Fruit fly (Drosophila melanogaster) whole organism, embryonic: ENCODE data around the gene CG32751.

ENCODE experiments used
- ATbp ChIP-seq: fragments of 200-800 bp; sonication (Bioruptor generic); optimal IDR thresholded peaks from 2 replicates; lab custom pipeline; 2017; ENCODE audit warnings: missing biosample characterization, mild to moderate bottlenecking, missing genetic modification characterization, missing genetic modification reagents
- Adf1 ChIP-seq: fragments of 200-800 bp; sonication (Bioruptor generic); IDR thresholded peaks from 2 replicates; pipeline ENCODE4 v1.3.6; 2022; ENCODE audit warnings: missing biosample characterization, missing genetic modification characterization
- Antp ChIP-seq: fragments of 200-800 bp; sonication (Bioruptor generic); optimal IDR thresholded peaks from 3 replicates; lab custom pipeline; 2016; ENCODE audit warnings: missing biosample characterization, missing genetic modification characterization
- Atf6 ChIP-seq: fragments of 200-800 bp; sonication (Bioruptor generic); IDR thresholded peaks from 2 replicates; pipeline ENCODE4 v1.3.6; 2022; ENCODE audit warnings: missing biosample characterization, missing genetic modification characterization
- Blimp-1 ChIP-seq: fragments of 200-800 bp; sonication (Bioruptor generic); optimal IDR thresholded peaks from 3 replicates; lab custom pipeline; 2018; ENCODE audit warnings: missing biosample characterization, missing genetic modification characterization, mild to moderate bottlenecking, moderate library complexity, missing genetic modification reagents
- CG11247 ChIP-seq: fragments of 200-800 bp; sonication (Bioruptor generic); IDR thresholded peaks from 2 replicates; pipeline ENCODE4 v1.3.6; 2022; ENCODE audit warnings: missing biosample characterization, missing genetic modification characterization
- CG11398 ChIP-seq: fragments of 200-800 bp; sonication (Bioruptor generic); optimal IDR thresholded peaks from 2 replicates; lab custom pipeline; 2016; ENCODE audit warnings: missing biosample characterization, missing genetic modification characterization
- CG12744 ChIP-seq: fragments of 200-800 bp; sonication (Bioruptor generic); optimal IDR thresholded peaks from 2 replicates; lab custom pipeline; 2016; ENCODE audit warnings: missing biosample characterization, missing genetic modification characterization
- CG13424 ChIP-seq: fragments of 200-800 bp; sonication (Bioruptor generic); optimal IDR thresholded peaks from 2 replicates; lab custom pipeline; 2019; ENCODE audit warnings: missing biosample characterization, mild to moderate bottlenecking, missing genetic modification characterization, moderate library complexity
- CG14667 ChIP-seq: fragments of 200-800 bp; sonication (Bioruptor generic); IDR thresholded peaks from 2 replicates; pipeline ENCODE4 v1.3.6; 2022; ENCODE audit warnings: missing biosample characterization, missing genetic modification characterization
- CG18599 ChIP-seq: fragments of 200-800 bp; sonication (Bioruptor generic); optimal IDR thresholded peaks from 3 replicates; lab custom pipeline; 2017; ENCODE audit warnings: missing biosample characterization, missing genetic modification characterization, mild to moderate bottlenecking, moderate library complexity, missing genetic modification reagents
- CG2120 ChIP-seq: fragments of 200-800 bp; sonication (Bioruptor generic); optimal IDR thresholded peaks from 3 replicates; lab custom pipeline; 2016; ENCODE audit warnings: missing biosample characterization, missing genetic modification characterization
- CG2678 ChIP-seq: fragments of 200-800 bp; sonication (Bioruptor generic); optimal IDR thresholded peaks from 3 replicates; lab custom pipeline; 2019; ENCODE audit warnings: missing biosample characterization, mild to moderate bottlenecking, missing genetic modification characterization, moderate library complexity
- CG32532 ChIP-seq: fragments of 200-800 bp; sonication (Bioruptor generic); IDR thresholded peaks from 2 replicates; pipeline ENCODE4 v1.3.6; 2022; ENCODE audit warnings: missing biosample characterization, missing genetic modification characterization
- CG3838 ChIP-seq: fragments of 200-800 bp; sonication (Bioruptor generic); optimal IDR thresholded peaks from 3 replicates; lab custom pipeline; 2016; ENCODE audit warnings: missing biosample characterization, missing genetic modification characterization
- CG4730 ChIP-seq: fragments of 200-800 bp; sonication (Bioruptor generic); IDR thresholded peaks from 2 replicates; pipeline ENCODE4 v1.3.6; 2022; ENCODE audit warnings: missing biosample characterization, missing genetic modification characterization
- CG8765 ChIP-seq: fragments of 200-800 bp; sonication (Bioruptor generic); IDR thresholded peaks from 2 replicates; pipeline ENCODE4 v1.3.6; 2022; ENCODE audit warnings: missing biosample characterization, missing genetic modification characterization
- Dbx ChIP-seq: fragments of 200-800 bp; sonication (Bioruptor generic); IDR thresholded peaks from 3 replicates; pipeline ENCODE4 v1.3.6; 2022; ENCODE audit warnings: missing biosample characterization, missing genetic modification characterization
- Deaf1 ChIP-seq: fragments of 200-800 bp; optimal IDR thresholded peaks from 3 replicates; lab custom pipeline; 2019; ENCODE audit warnings: missing biosample characterization, mild to moderate bottlenecking, missing genetic modification characterization, moderate library complexity
- Dref ChIP-seq: fragments of 200-800 bp; sonication (Bioruptor generic); IDR thresholded peaks from 2 replicates; pipeline ENCODE4 v1.3.6; 2022; ENCODE audit warnings: missing biosample characterization, missing genetic modification characterization
- Fer1 ChIP-seq: fragments of 200-800 bp; sonication (Bioruptor generic); optimal IDR thresholded peaks from 2 replicates; lab custom pipeline; 2017; ENCODE audit warnings: missing biosample characterization, mild to moderate bottlenecking, missing genetic modification characterization
- HLH4C ChIP-seq: fragments of 200-800 bp; sonication (Bioruptor generic); IDR thresholded peaks from 3 replicates; pipeline ENCODE4 v1.3.6; 2022; ENCODE audit warnings: missing biosample characterization, missing genetic modification characterization; ENCODE audit not compliant: partially characterized antibody
- Hand ChIP-seq: fragments of 200-800 bp; sonication (Bioruptor generic); optimal IDR thresholded peaks from 2 replicates; lab custom pipeline; 2017; ENCODE audit warnings: mild to moderate bottlenecking, missing biosample characterization, missing genetic modification reagents, missing genetic modification characterization
- Hey ChIP-seq: fragments of 200-800 bp; sonication (Bioruptor generic); optimal IDR thresholded peaks from 3 replicates; lab custom pipeline; 2018; ENCODE audit warnings: missing biosample characterization, mild to moderate bottlenecking, missing genetic modification characterization
- Hmr ChIP-seq: fragments of 200-800 bp; sonication (Bioruptor generic); optimal IDR thresholded peaks from 3 replicates; lab custom pipeline; 2017; ENCODE audit warnings: mild to moderate bottlenecking, missing biosample characterization, missing genetic modification reagents, missing genetic modification characterization
- Lhr ChIP-seq: fragments of 200-800 bp; sonication (Bioruptor generic); optimal IDR thresholded peaks from 3 replicates; lab custom pipeline; 2017; ENCODE audit warnings: mild to moderate bottlenecking, missing biosample characterization, missing genetic modification reagents, missing genetic modification characterization
- Mes4 ChIP-seq: fragments of 200-800 bp; sonication (Bioruptor generic); optimal IDR thresholded peaks from 2 replicates; lab custom pipeline; 2016; ENCODE audit warnings: missing biosample characterization, missing genetic modification characterization
- Rx ChIP-seq: fragments of 200-800 bp; sonication (Bioruptor generic); IDR thresholded peaks from 2 replicates; pipeline ENCODE4 v1.3.6; 2022; ENCODE audit warnings: missing biosample characterization, missing genetic modification characterization
- Side ChIP-seq: fragments of 200-800 bp; sonication (Bioruptor generic); optimal IDR thresholded peaks from 2 replicates; lab custom pipeline; 2016; ENCODE audit warnings: missing biosample characterization, missing genetic modification characterization
- chm ChIP-seq: fragments of 200-800 bp; sonication (Bioruptor generic); IDR thresholded peaks from 2 replicates; pipeline ENCODE4 v1.3.6; 2022; ENCODE audit warnings: missing biosample characterization, missing genetic modification characterization
- crc ChIP-seq: fragments of 200-800 bp; sonication (Bioruptor generic); optimal IDR thresholded peaks from 2 replicates; lab custom pipeline; 2016; ENCODE audit warnings: missing biosample characterization, missing genetic modification characterization
- crp ChIP-seq, 2 experiments: fragments of 200-800 bp; sonication (Bioruptor generic); optimal IDR thresholded peaks; 2 replicates in 1 of 2; 3 replicates in 1 of 2; lab custom pipeline; 2017; ENCODE audit warnings: missing biosample characterization in 2 of 2, missing genetic modification characterization in 2 of 2, mild to moderate bottlenecking in 1 of 2, moderate library complexity in 1 of 2
- da ChIP-seq: fragments of 200-800 bp; sonication (Bioruptor generic); optimal IDR thresholded peaks from 2 replicates; lab custom pipeline; 2016; ENCODE audit warnings: missing biosample characterization, missing genetic modification characterization
- dysf ChIP-seq: fragments of 200-800 bp; sonication (Bioruptor generic); IDR thresholded peaks from 3 replicates; pipeline ENCODE4 v1.3.6; 2022; ENCODE audit warnings: missing biosample characterization, missing genetic modification characterization
- ems ChIP-seq: fragments of 200-800 bp; sonication (Bioruptor generic); optimal IDR thresholded peaks from 3 replicates; lab custom pipeline; 2016; ENCODE audit warnings: missing biosample characterization, missing genetic modification characterization
- en ChIP-seq: fragments of 200-800 bp; sonication (Bioruptor generic); optimal IDR thresholded peaks from 2 replicates; lab custom pipeline; 2016; ENCODE audit warnings: missing biosample characterization, missing genetic modification characterization
- eyg ChIP-seq: fragments of 200-800 bp; sonication (Bioruptor generic); optimal IDR thresholded peaks from 3 replicates; lab custom pipeline; 2016; ENCODE audit warnings: missing biosample characterization, missing genetic modification characterization
- gem ChIP-seq: fragments of 200-800 bp; sonication (Bioruptor generic); optimal IDR thresholded peaks from 2 replicates; lab custom pipeline; 2019; ENCODE audit warnings: missing biosample characterization, mild to moderate bottlenecking, missing genetic modification characterization, moderate library complexity
- grau ChIP-seq: fragments of 200-800 bp; optimal IDR thresholded peaks from 3 replicates; lab custom pipeline; 2019; ENCODE audit warnings: missing biosample characterization, mild to moderate bottlenecking, missing genetic modification characterization, moderate library complexity
- hb ChIP-seq: fragments of 200-800 bp; sonication (Bioruptor generic); IDR thresholded peaks from 3 replicates; pipeline ENCODE4 v1.3.6; 2022; ENCODE audit warnings: missing biosample characterization, missing genetic modification characterization; ENCODE audit not compliant: partially characterized antibody
- nau ChIP-seq: fragments of 200-800 bp; sonication (Bioruptor generic); optimal IDR thresholded peaks from 3 replicates; lab custom pipeline; 2017; ENCODE audit warnings: missing biosample characterization, mild to moderate bottlenecking, missing genetic modification characterization, missing genetic modification reagents
- nmo ChIP-seq: fragments of 200-800 bp; sonication (Bioruptor generic); optimal IDR thresholded peaks from 2 replicates; lab custom pipeline; 2018; ENCODE audit warnings: missing biosample characterization, mild to moderate bottlenecking, missing genetic modification characterization, moderate library complexity
- p53 ChIP-seq: fragments of 200-800 bp; sonication (Bioruptor generic); optimal IDR thresholded peaks from 2 replicates; lab custom pipeline; 2016; ENCODE audit warnings: missing biosample characterization, missing genetic modification characterization
- prd ChIP-seq, 3 experiments: fragments of >200 bp in 2 of 3; fragments of 200-800 bp in 1 of 3; sonication (Bioruptor generic) in 1 of 3; optimal IDR thresholded peaks in 2 of 3; IDR thresholded peaks in 1 of 3; 2 replicates in 2 of 3; 3 replicates in 1 of 3; pipeline versions ENCODE4 v1.3.6 to Lab custom; 2017 to 2022; ENCODE audit warnings: missing biosample characterization in 1 of 3, missing genetic modification characterization in 1 of 3
- pzg ChIP-seq: fragments of 200-800 bp; sonication (Bioruptor generic); optimal IDR thresholded peaks from 3 replicates; lab custom pipeline; 2018; ENCODE audit warnings: missing biosample characterization, mild to moderate bottlenecking, missing genetic modification characterization, moderate library complexity
- rib ChIP-seq: fragments of 200-800 bp; sonication (Bioruptor generic); IDR thresholded peaks from 2 replicates; pipeline ENCODE4 v1.3.6; 2022; ENCODE audit warnings: missing biosample characterization, missing genetic modification characterization
- scrt ChIP-seq: fragments of 200-800 bp; sonication (Bioruptor generic); optimal IDR thresholded peaks from 2 replicates; lab custom pipeline; 2018; ENCODE audit warnings: missing biosample characterization, mild to moderate bottlenecking, missing genetic modification characterization, moderate library complexity
- slbo ChIP-seq: fragments of 200-800 bp; sonication (Bioruptor generic); IDR thresholded peaks from 2 replicates; pipeline ENCODE4 v1.3.6; 2022; ENCODE audit warnings: missing biosample characterization, missing genetic modification characterization
- sqz ChIP-seq: fragments of 200-800 bp; sonication (Bioruptor generic); optimal IDR thresholded peaks from 3 replicates; lab custom pipeline; 2018; ENCODE audit warnings: missing biosample characterization, mild to moderate bottlenecking, missing genetic modification characterization
- toy ChIP-seq: fragments of 200-800 bp; sonication (Bioruptor generic); IDR thresholded peaks from 2 replicates; pipeline ENCODE4 v1.3.6; 2022; ENCODE audit warnings: missing biosample characterization, missing genetic modification characterization
- tx ChIP-seq: fragments of 200-800 bp; sonication (Bioruptor generic); optimal IDR thresholded peaks from 2 replicates; lab custom pipeline; 2016; ENCODE audit warnings: missing biosample characterization, missing genetic modification characterization

CG32751 gene

dm6 chrX:6216650-6217049, 18.2 kb upstream of the CG32751 start (continued):
- TF ChIP-seq CG11398 (no peak), chm (GFP tag; lab: Robert Waterston, UW) (no peak), da (GFP tag; lab: Kevin White, UChicago) (no peak), ATbp (GFP tag; lab: Kevin White, UChicago) (no peak), dysf (no peak), Adf1 (GFP tag; lab: Robert Waterston, UW) (peak; percentile 87), Lhr (GFP tag; lab: Kevin White, UChicago) (no peak), CG12744 (GFP tag; lab: Kevin White, UChicago) (no peak), crp (GFP tag; optimal IDR thresholded peaks at IDR 0.05; lab: Kevin White, UChicago) (no peak), Rx (GFP tag; lab: Robert Waterston, UW) (no peak), ems (no peak), eyg (GFP tag; lab: Kevin White, UChicago) (no peak), sqz (GFP tag; lab: Kevin White, UChicago) (no peak), Hand (no peak), nau (no peak), hb (GFP tag; lab: Robert Waterston, UW) (no peak), nmo (GFP tag; lab: Kevin White, UChicago) (no peak), CG4730 (GFP tag; lab: Robert Waterston, UW) (no peak), Mes4 (no peak), Deaf1 (peak; percentile 85), Hey (no peak)

dm6 chrX:6205099-6205498, 6.6 kb upstream of the CG32751 start:
- TF ChIP-seq tx (GFP tag; lab: Kevin White, UChicago): no peak
- no peak for TF ChIP-seq rib (GFP tag; lab: Robert Waterston, UW)
- peak; percentile 37 for TF ChIP-seq CG2120 (GFP tag; lab: Kevin White, UChicago)
- TF ChIP-seq Antp: no peak
- TF ChIP-seq Dref (GFP tag; lab: Robert Waterston, UW): no peak
- TF ChIP-seq gem (tag; lab: Kevin White, UChicago): peak; percentile 42
- peak; percentile 9 for TF ChIP-seq Fer1 (GFP tag; lab: Kevin White, UChicago)
- TF ChIP-seq dysf: no peak
- no peak for TF ChIP-seq crc (GFP tag; lab: Kevin White, UChicago)
- no peak for TF ChIP-seq pzg (GFP tag; lab: Kevin White, UChicago)
- TF ChIP-seq Dbx (GFP tag; lab: Robert Waterston, UW): 0 out of 3 replicates have a peak, but pooled peaks have one; percentile 12
- TF ChIP-seq CG11247 (GFP tag; lab: Robert Waterston, UW): no peak
- TF ChIP-seq grau (tag; lab: Kevin White, UChicago): peak; percentile 14
- no peak for TF ChIP-seq CG3838 (GFP tag; lab: Kevin White, UChicago)
- no peak for TF ChIP-seq Side (GFP tag; lab: Kevin White, UChicago)
- TF ChIP-seq p53 (GFP tag; lab: Kevin White, UChicago): no peak
- TF ChIP-seq slbo (GFP tag; lab: Robert Waterston, UW): peak; percentile 53
- TF ChIP-seq CG2678 (tag; lab: Kevin White, UChicago): peak; percentile 26
- TF ChIP-seq Atf6 (GFP tag; lab: Robert Waterston, UW): no peak
- TF ChIP-seq HLH4C (GFP tag; lab: Robert Waterston, UW): no peak
- TF ChIP-seq CG32532 (GFP tag; lab: Robert Waterston, UW): no peak
- TF ChIP-seq toy: no peak
- TF ChIP-seq CG8765 (GFP tag; lab: Robert Waterston, UW): no peak
- peak; percentile 73 for TF ChIP-seq scrt (GFP tag; lab: Kevin White, UChicago)
- TF ChIP-seq Deaf1: peak; percentile 13
- no peak for TF ChIP-seq en (GFP tag; lab: Kevin White, UChicago)
- TF ChIP-seq Blimp-1: no peak
- no peak for TF ChIP-seq CG14667 (GFP tag; lab: Robert Waterston, UW)
- peak; percentile 46 for TF ChIP-seq CG18599
- peak; percentile 45 for TF ChIP-seq Hmr (GFP tag; lab: Kevin White, UChicago)
- TF ChIP-seq prd (optimal IDR thresholded peaks at IDR 0.05; lab: Kevin White, UChicago): no peak
- 0 out of 3 replicates have a peak, but pooled peaks have one; percentile 5 for TF ChIP-seq prd (GFP tag; IDR thresholded peaks at IDR 0.05; lab: Robert Waterston, UW)
- TF ChIP-seq CG13424 (tag; lab: Kevin White, UChicago): peak; percentile 21
